Fruit fly (Drosophila melanogaster) whole organism, embryonic: ENCODE results near the gene CG3546.
A peak's percentile ranks its signal among the peaks of the same experiment; 100 is the strongest.

Experiments used
- CG11504 ChIP-seq: fragments of 200-800 bp; sonication (Bioruptor generic); optimal IDR thresholded peaks from 3 replicates; lab custom pipeline; 2019; ENCODE audit warnings: missing biosample characterization, mild to moderate bottlenecking, missing genetic modification characterization, moderate library complexity
- CG6854 ChIP-seq: fragments of 200-800 bp; sonication (Bioruptor generic); optimal IDR thresholded peaks from 3 replicates; lab custom pipeline; 2017; ENCODE audit warnings: missing biosample characterization, mild to moderate bottlenecking, missing genetic modification characterization
- CG9437 ChIP-seq: fragments of 200-800 bp; sonication (Bioruptor generic); optimal IDR thresholded peaks from 2 replicates; lab custom pipeline; 2018; ENCODE audit warnings: missing biosample characterization, mild to moderate bottlenecking, missing genetic modification characterization
- Camta ChIP-seq: fragments of 200-800 bp; sonication (Bioruptor generic); optimal IDR thresholded peaks from 2 replicates; lab custom pipeline; 2016; ENCODE audit warnings: missing biosample characterization, missing genetic modification characterization
- Kr ChIP-seq: fragments of 200-800 bp; sonication (Bioruptor generic); optimal IDR thresholded peaks from 2 replicates; lab custom pipeline; 2017; ENCODE audit warnings: missing biosample characterization, mild to moderate bottlenecking, missing genetic modification characterization
- ato ChIP-seq: fragments of 200-800 bp; sonication (Bioruptor generic); IDR thresholded peaks from 2 replicates; pipeline ENCODE4 v1.3.6; 2022; ENCODE audit warnings: missing biosample characterization, missing genetic modification characterization; ENCODE audit not compliant: partially characterized antibody
- kah ChIP-seq: fragments of 200-800 bp; sonication (Bioruptor generic); optimal IDR thresholded peaks from 2 replicates; lab custom pipeline; 2018; ENCODE audit warnings: missing biosample characterization, mild to moderate bottlenecking, missing genetic modification characterization
- maf-S ChIP-seq: fragments of 200-800 bp; sonication (Bioruptor generic); optimal IDR thresholded peaks from 2 replicates; lab custom pipeline; 2016; ENCODE audit warnings: missing biosample characterization, missing genetic modification characterization
- tx ChIP-seq: fragments of 200-800 bp; sonication (Bioruptor generic); optimal IDR thresholded peaks from 2 replicates; lab custom pipeline; 2016; ENCODE audit warnings: missing biosample characterization, missing genetic modification characterization
- wek ChIP-seq: fragments of 200-800 bp; sonication (Bioruptor generic); optimal IDR thresholded peaks from 3 replicates; lab custom pipeline; 2018; ENCODE audit warnings: missing biosample characterization, mild to moderate bottlenecking, missing genetic modification characterization, moderate library complexity

DNA sequence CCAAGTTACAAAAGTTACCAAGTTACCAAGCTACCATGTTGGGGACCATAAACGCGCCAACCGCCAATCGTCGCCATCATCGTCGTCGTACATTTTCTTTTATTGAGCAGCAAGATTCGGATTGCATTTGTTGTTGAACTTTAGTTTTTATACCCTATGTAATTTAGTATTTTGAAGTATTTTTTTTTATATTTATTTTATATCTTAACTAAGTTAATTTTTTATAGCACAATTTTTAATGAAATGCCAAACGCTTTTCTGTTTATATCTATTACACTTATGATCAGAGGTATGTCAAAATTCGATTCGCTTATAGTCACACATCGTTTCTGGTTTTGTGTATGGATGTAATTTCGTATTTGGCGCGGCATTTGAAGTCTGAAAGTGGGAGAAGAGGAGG lies 24.6 kb downstream of the CG3546 start:
- TF ChIP-seq kah (GFP tag; lab: Kevin White, UChicago) (no peak), ato (GFP tag; lab: Robert Waterston, UW) (no peak), tx (GFP tag; lab: Kevin White, UChicago) (no peak), Kr (GFP tag; lab: Kevin White, UChicago) (no peak), CG11504 (peak; percentile 36), maf-S (no peak), CG9437 (GFP tag; lab: Kevin White, UChicago) (no peak), Camta (GFP tag; lab: Kevin White, UChicago) (no peak), wek (GFP tag; lab: Kevin White, UChicago) (no peak), CG6854 (GFP tag; lab: Kevin White, UChicago) (no peak)
